Fruit fly (Drosophila melanogaster) whole organism, pupa: Measurements from ENCODE around the gene Edem1.

ENCODE experiments used
- CG34367 ChIP-seq: fragments of 200-800 bp; sonication (Bioruptor generic); optimal IDR thresholded peaks from 2 replicates; lab custom pipeline; 2018; ENCODE audit warnings: missing biosample characterization, mild to moderate bottlenecking, missing genetic modification characterization
- fd96Ca ChIP-seq: fragments of 200-800 bp; sonication (Bioruptor generic); IDR thresholded peaks from 3 replicates; pipeline ENCODE4 v1.3.6; 2022; ENCODE audit warnings: missing biosample characterization, missing genetic modification characterization

DNA sequence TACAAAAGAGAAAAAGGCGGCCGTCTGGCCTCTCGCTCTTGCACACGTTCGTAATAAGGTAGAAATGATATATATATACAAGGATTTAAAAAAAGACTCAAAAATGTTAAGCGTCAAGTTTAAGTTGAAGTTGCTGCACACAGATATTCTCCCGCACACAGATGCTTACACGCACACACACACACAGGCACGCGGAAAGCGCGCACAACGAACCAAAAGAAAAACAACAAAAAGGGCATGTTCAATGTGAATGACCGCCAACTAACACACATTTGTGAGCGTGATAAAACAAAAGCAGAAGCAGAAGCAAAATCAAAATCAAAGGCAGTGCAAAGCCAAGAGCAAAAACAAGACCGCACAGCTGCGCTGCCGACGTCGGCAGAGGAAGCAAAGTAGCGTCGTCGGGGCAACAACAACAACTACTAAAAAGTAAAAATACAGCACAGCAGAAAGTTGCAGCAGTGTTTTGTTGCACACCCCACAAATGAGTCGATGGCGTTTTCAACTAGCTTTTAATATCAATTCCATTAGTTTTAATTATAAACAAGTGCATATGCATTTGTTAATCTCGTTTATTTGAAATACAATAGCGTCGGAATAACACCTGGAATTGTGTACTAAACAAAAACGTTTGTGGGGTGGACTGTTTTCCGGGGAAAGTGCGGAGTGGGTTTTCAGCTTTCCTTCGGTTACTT, 38.7 kb upstream of the Edem1 start:
- TF ChIP-seq fd96Ca (GFP tag; lab: Robert Waterston, UW) (peak; percentile 99), CG34367 (tag; lab: Kevin White, UChicago) (peak; percentile 97)
